Fruit fly (Drosophila melanogaster) Kc167 (cell line): Measurements from ENCODE around the gene Prp6.

Experiments
- Myc ChIP-seq: fragments of >200 bp; optimal IDR thresholded peaks from 2 replicates; lab custom pipeline; 2017; ENCODE audit warnings: missing external identifiers
- ttk ChIP-seq: sonication (Bioruptor generic); optimal IDR thresholded peaks from 2 replicates; lab custom pipeline; 2017; ENCODE audit warnings: missing external identifiers

DNA sequence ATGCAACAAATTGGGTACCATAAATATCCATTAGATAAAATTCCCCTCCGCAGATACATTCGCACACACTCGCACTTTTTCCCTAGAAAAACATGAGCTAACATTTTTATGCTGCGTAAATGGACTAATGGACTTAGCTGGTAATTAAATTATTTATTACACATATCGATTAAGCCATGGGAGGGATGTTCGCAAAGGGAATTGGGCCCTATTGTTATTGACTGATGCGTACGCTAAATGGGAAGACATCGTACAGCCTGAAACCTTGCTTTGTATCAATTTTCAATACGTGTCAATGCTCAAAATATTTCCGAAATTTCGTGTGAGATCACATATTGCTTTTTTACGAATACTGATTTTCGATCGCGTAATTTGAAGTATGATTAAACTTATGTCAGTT is 19.6 kb downstream of the Prp6 start, which contains the start of gene CG43049:
- TF ChIP-seq ttk (lab: Kevin White, UChicago), result no peak
- TF ChIP-seq Myc (lab: Kevin White, UChicago), result no peak
